Worm (Caenorhabditis elegans) whole organism, midembryonic: ENCODE results near the gene Y43F8C.6.

Source experiments
- flt-1 ChIP-seq: fragments of 200-800 bp; sonication (Bioruptor generic); IDR thresholded peaks from 2 replicates; pipeline ENCODE4 v1.3.6; 2022; ENCODE audit warnings: missing genetic modification characterization, missing compliant biosample characterization
- ref-1 ChIP-seq: fragments of 200-800 bp; sonication (Bioruptor generic); conservative IDR thresholded peaks from 2 replicates; pipeline ENCODE4 v1.3.6; 2022; ENCODE audit warnings: missing genetic modification reagents, missing genetic modification characterization, missing compliant biosample characterization
- tab-1 ChIP-seq: fragments of 200-800 bp; sonication (Bioruptor generic); IDR thresholded peaks from 2 replicates; pipeline ENCODE4 v1.3.6; 2022; ENCODE audit warnings: missing genetic modification characterization, missing compliant biosample characterization
- ztf-23 ChIP-seq: fragments of 200-800 bp; sonication (Bioruptor generic); IDR thresholded peaks from 2 replicates; pipeline ENCODE4 v1.3.6; 2022; ENCODE audit warnings: missing genetic modification reagents, missing genetic modification characterization, missing compliant biosample characterization
- ztf-29 ChIP-seq: fragments of 200-800 bp; sonication (Bioruptor generic); IDR thresholded peaks from 2 replicates; pipeline ENCODE4 v1.3.6; 2022; ENCODE audit warnings: missing genetic modification reagents, missing genetic modification characterization, missing compliant biosample characterization

ce11 chrV:19636194-19636584 is 4.5 kb downstream of the Y43F8C.6 start:
- no peak for TF ChIP-seq ref-1 (GFP tag; lab: Robert Waterston, UW)
- no peak for TF ChIP-seq tab-1 (GFP tag; lab: Robert Waterston, UW)
- no peak for TF ChIP-seq ztf-29 (GFP tag; lab: Robert Waterston, UW)
- TF ChIP-seq flt-1 (GFP tag; lab: Robert Waterston, UW): no peak
- no peak for TF ChIP-seq ztf-23
